Fruit fly (Drosophila melanogaster): ENCODE measurements around the gene CG13784.

The CG13784 gene

dm6 chr2L:7258105-7258504, 38.3 kb upstream of the CG13784 start (continued):
- TF ChIP-seq CG31441 (GFP tag; IDR thresholded peaks at IDR 0.05) (no peak), CG12744 (GFP tag; optimal IDR thresholded peaks at IDR 0.05) (peak; percentile 16), Nf-YA (GFP tag; IDR thresholded peaks at IDR 0.05) (no peak), CG8290 (GFP tag; optimal IDR thresholded peaks at IDR 0.05) (peak; percentile 47), CG8290 (tag; optimal IDR thresholded peaks at IDR 0.05) (peak in 1 of 2 experiments; percentile 76), Dfd (GFP tag; optimal IDR thresholded peaks at IDR 0.05) (no peak), ara (GFP tag; IDR thresholded peaks at IDR 0.05) (peak; percentile 35), CG18619 (GFP tag; optimal IDR thresholded peaks at IDR 0.05) (peak; percentile 19), CG4854 (GFP tag; optimal IDR thresholded peaks at IDR 0.05) (peak; percentile 34), CG31224 (GFP tag; IDR thresholded peaks at IDR 0.05) (no peak), CG11456 (GFP tag; IDR thresholded peaks at IDR 0.05) (peak; percentile 88), Ptx1 (GFP tag; IDR thresholded peaks at IDR 0.05) (peak; percentile 61; the same call in 1 of the 2 replicates), chn (GFP tag; optimal IDR thresholded peaks at IDR 0.05) (peak; percentile 14), Hr51 (GFP tag; optimal IDR thresholded peaks at IDR 0.05) (peak; percentile 32 to 40), CG18476 (GFP tag; optimal IDR thresholded peaks at IDR 0.05) (no peak), lab (GFP tag; optimal IDR thresholded peaks at IDR 0.05) (peak; percentile 31), CG34376 (GFP tag; optimal IDR thresholded peaks at IDR 0.05) (no peak), ATbp (GFP tag; optimal IDR thresholded peaks at IDR 0.05) (peak; percentile 13), az2 (GFP tag; optimal IDR thresholded peaks at IDR 0.05) (peak; percentile 64), CG18599 (GFP tag; optimal IDR thresholded peaks at IDR 0.05) (no peak), CG11695 (GFP tag; IDR thresholded peaks at IDR 0.05) (0 out of 3 replicates have a peak, but pooled peaks have one; percentile 17), CG15696 (tag; optimal IDR thresholded peaks at IDR 0.05) (peak; percentile 65), peb (GFP tag; IDR thresholded peaks at IDR 0.05) (0 out of 2 replicates have a peak, but pooled peaks have one; percentile 13), grau (tag; optimal IDR thresholded peaks at IDR 0.05) (peak; percentile 68), CG30431 (GFP tag; optimal IDR thresholded peaks at IDR 0.05) (peak; percentile 30), CG33213 (GFP tag; optimal IDR thresholded peaks at IDR 0.05) (peak; percentile 57), CG14050 (GFP tag; IDR thresholded peaks at IDR 0.05) (peak; percentile 10; the same call in 1 of the 3 replicates), pan (optimal IDR thresholded peaks at IDR 0.05) (no peak), pan (GFP tag; optimal IDR thresholded peaks at IDR 0.05 in 1 of 2, IDR thresholded peaks at IDR 0.05 in 1 of 2) (peak in 1 of 2 experiments; percentile 58), CG17359 (tag; optimal IDR thresholded peaks at IDR 0.05) (peak; percentile 45), CG16863 (GFP tag; optimal IDR thresholded peaks at IDR 0.05) (peak; percentile 12), pho (GFP tag; optimal IDR thresholded peaks at IDR 0.05) (peak; percentile 19), CG18011 (GFP tag; optimal IDR thresholded peaks at IDR 0.05) (no peak), Hsf (GFP tag; optimal IDR thresholded peaks at IDR 0.05) (peak; percentile 69), inv (GFP tag; IDR thresholded peaks at IDR 0.05; ENCODE audit: partially characterized antibody) (no peak), bigmax (GFP tag; optimal IDR thresholded peaks at IDR 0.05) (no peak), wek (GFP tag; optimal IDR thresholded peaks at IDR 0.05) (no peak), onecut (GFP tag; IDR thresholded peaks at IDR 0.05) (peak; percentile 57), bcd (GFP tag; optimal IDR thresholded peaks at IDR 0.05) (peak; percentile 51), CG6683 (GFP tag; optimal IDR thresholded peaks at IDR 0.05) (no peak), CG9609 (GFP tag; optimal IDR thresholded peaks at IDR 0.05) (peak; percentile 39), CG18262 (tag; optimal IDR thresholded peaks at IDR 0.05) (peak; percentile 27), sens-2 (GFP tag; IDR thresholded peaks at IDR 0.05) (no peak), dmrt99B (tag; optimal IDR thresholded peaks at IDR 0.05) (peak; percentile 6), Stat92E (GFP tag; optimal IDR thresholded peaks at IDR 0.05) (no peak), Sox102F (GFP tag; optimal IDR thresholded peaks at IDR 0.05) (peak; percentile 65), CG7786 (GFP tag; optimal IDR thresholded peaks at IDR 0.05) (peak; percentile 1), ind (GFP tag; optimal IDR thresholded peaks at IDR 0.05) (peak; percentile 31), ato (GFP tag; IDR thresholded peaks at IDR 0.05; ENCODE audit: partially characterized antibody) (no peak), Hr78 (GFP tag; optimal IDR thresholded peaks at IDR 0.05) (no peak)

Data from whole organism, embryonic.